Worm (Caenorhabditis elegans): Measurements from ENCODE around the gene nduv-3.

DNA sequence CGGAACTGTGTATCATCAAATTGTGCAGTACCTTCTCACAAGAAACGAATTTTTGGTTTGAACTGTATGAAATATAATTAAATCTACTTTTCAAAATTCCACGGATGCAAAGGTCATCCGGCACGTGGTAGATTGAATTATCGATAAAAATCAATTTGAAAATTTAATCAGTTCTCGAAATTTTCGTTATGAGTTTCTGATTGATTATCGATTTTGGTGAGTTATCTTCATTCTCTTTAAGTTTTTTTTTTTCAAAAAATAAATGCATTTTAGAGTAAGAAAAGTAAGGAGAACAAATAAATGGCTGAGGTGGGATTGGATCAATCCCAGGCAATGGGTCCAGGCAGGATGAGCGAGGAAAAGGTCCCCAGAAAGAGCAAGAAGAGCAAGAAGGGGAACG is 43.7 kb upstream of the nduv-3 start, which contains the start of gene Y69A2AR.47:
- TF ChIP-seq Y48G9A.11 (GFP tag; IDR thresholded peaks at IDR 0.05) (no peak), daf-12 (tag; optimal IDR thresholded peaks at IDR 0.05) (no peak), lin-13 (GFP tag; optimal IDR thresholded peaks at IDR 0.05) (no peak)

Data from whole organism, L4 larva.